Worm (Caenorhabditis elegans) whole organism, midembryonic: ENCODE measurements around the gene F46B3.15.

Experiments used
- T22C8.4 ChIP-seq: fragments of 200-800 bp; sonication (Bioruptor generic); IDR thresholded peaks from 2 replicates; pipeline ENCODE4 v1.3.6; 2022; ENCODE audit warnings: missing genetic modification characterization, missing compliant biosample characterization
- cog-1 ChIP-seq: sonication (generic microtip); optimal IDR thresholded peaks from 2 replicates; lab custom pipeline; 2016; ENCODE audit warnings: missing genetic modification characterization, missing compliant biosample characterization
- flt-1 ChIP-seq: fragments of 200-800 bp; sonication (Bioruptor generic); IDR thresholded peaks from 2 replicates; pipeline ENCODE4 v1.3.6; 2022; ENCODE audit warnings: missing genetic modification characterization, missing compliant biosample characterization
- klf-2 ChIP-seq: fragments of 200-800 bp; sonication (Bioruptor generic); conservative IDR thresholded peaks from 2 replicates; pipeline ENCODE4 v1.3.6; 2022; ENCODE audit warnings: missing genetic modification reagents, missing genetic modification characterization, missing compliant biosample characterization
- med-1 ChIP-seq: sonication (generic microtip); optimal IDR thresholded peaks from 2 replicates; lab custom pipeline; 2017; ENCODE audit warnings: missing genetic modification characterization, mild to moderate bottlenecking, missing compliant biosample characterization, antibody characterized with exemption, missing genetic modification reagents; ENCODE audit not compliant: insufficient read depth
- ref-1 ChIP-seq: fragments of 200-800 bp; sonication (Bioruptor generic); conservative IDR thresholded peaks from 2 replicates; pipeline ENCODE4 v1.3.6; 2022; ENCODE audit warnings: missing genetic modification reagents, missing genetic modification characterization, missing compliant biosample characterization
- tab-1 ChIP-seq: fragments of 200-800 bp; sonication (Bioruptor generic); IDR thresholded peaks from 2 replicates; pipeline ENCODE4 v1.3.6; 2022; ENCODE audit warnings: missing genetic modification characterization, missing compliant biosample characterization
- ztf-29 ChIP-seq: fragments of 200-800 bp; sonication (Bioruptor generic); IDR thresholded peaks from 2 replicates; pipeline ENCODE4 v1.3.6; 2022; ENCODE audit warnings: missing genetic modification reagents, missing genetic modification characterization, missing compliant biosample characterization

- no peak for TF ChIP-seq tab-1 (GFP tag; lab: Robert Waterston, UW)
- no peak for TF ChIP-seq flt-1 (GFP tag; lab: Robert Waterston, UW)
- TF ChIP-seq med-1 (GFP tag; lab: Kevin White, UChicago), result no peak
- no peak for TF ChIP-seq ref-1 (GFP tag; lab: Robert Waterston, UW)
- TF ChIP-seq T22C8.4 (GFP tag; lab: Robert Waterston, UW), result no peak
- no peak for TF ChIP-seq ztf-29
- no peak for TF ChIP-seq klf-2 (GFP tag; lab: Robert Waterston, UW)
- TF ChIP-seq cog-1, result no peak
These were observed 7.3 kb downstream of the F46B3.15 start, which contains the start of the genes F46B3.9 and srz-18 for ce11 chrV:20626043-20626761.
